Fruit fly (Drosophila melanogaster): Measurements from ENCODE around the gene Gbeta5.

The Gbeta5 gene

dm6 chrX:8143537-8143936 lies 8.5 kb downstream of the Gbeta5 start, which contains the start of gene CG17982 (continued):
- TF ChIP-seq CG16779 (tag; optimal IDR thresholded peaks at IDR 0.05) (no peak), CG6808 (GFP tag; optimal IDR thresholded peaks at IDR 0.05) (peak; percentile 85), CG8119 (GFP tag; IDR thresholded peaks at IDR 0.05) (peak; percentile 85), vri (GFP tag; optimal IDR thresholded peaks at IDR 0.05) (no peak), CG32006 (GFP tag; optimal IDR thresholded peaks at IDR 0.05) (peak; percentile 84), Sox14 (GFP tag; optimal IDR thresholded peaks at IDR 0.05) (peak; percentile 96), Smox (GFP tag; optimal IDR thresholded peaks at IDR 0.05) (no peak), achi (GFP tag; optimal IDR thresholded peaks at IDR 0.05) (peak; percentile 98)

dm6 chrX:8142067-8142462 lies 10.0 kb downstream of the Gbeta5 start, which contains the start of gene Smox:
Gene Smox (minus strand): TSS chrX:8142279.
- peak; percentile 18 for TF ChIP-seq Sox14 (GFP tag; optimal IDR thresholded peaks at IDR 0.05)
- TF ChIP-seq ss (GFP tag; optimal IDR thresholded peaks at IDR 0.05): no peak
- no peak for TF ChIP-seq acj6 (GFP tag; optimal IDR thresholded peaks at IDR 0.05)
- no peak for TF ChIP-seq CG6808 (GFP tag; optimal IDR thresholded peaks at IDR 0.05)
- TF ChIP-seq Lpt (GFP tag; optimal IDR thresholded peaks at IDR 0.05): no peak
- peak; percentile 50 for TF ChIP-seq Eip78C (GFP tag)

DNA sequence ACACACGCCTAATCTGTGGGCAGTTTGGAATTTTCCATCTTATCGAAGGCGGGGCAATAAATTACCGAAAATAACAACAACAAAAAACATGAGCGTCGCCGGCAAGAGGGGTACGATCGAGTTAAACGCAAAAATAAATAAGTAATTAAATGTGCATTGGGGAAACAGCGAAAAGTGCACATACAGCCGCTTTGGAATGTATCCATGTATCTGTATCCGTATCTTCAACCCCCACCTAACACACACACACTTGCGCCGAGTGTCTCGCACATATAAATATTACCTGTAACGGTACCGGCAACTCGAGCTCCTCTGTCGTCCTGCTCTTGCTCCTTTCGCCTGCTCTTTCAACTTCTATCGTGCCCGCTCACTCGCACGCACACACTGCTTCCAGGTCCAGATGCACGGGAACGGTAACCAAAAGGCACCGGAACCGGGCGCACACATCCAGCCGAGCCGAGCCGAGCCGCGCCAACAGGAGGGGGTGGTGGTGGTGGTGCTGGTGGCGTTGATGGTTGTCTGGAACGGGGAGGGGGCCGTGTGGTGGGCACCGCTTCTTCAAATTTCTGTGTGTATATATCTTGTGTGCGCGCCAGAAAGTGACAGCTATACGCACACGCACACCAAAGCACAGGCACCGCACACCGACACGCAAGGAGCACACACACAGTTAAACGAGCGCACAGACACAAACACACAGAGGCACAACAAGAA lies 10.6 kb downstream of the Gbeta5 start:
- TF ChIP-seq Ets21C (GFP tag; optimal IDR thresholded peaks at IDR 0.05) (no peak), CG10669 (GFP tag; optimal IDR thresholded peaks at IDR 0.05) (no peak), CG3919 (GFP tag; optimal IDR thresholded peaks at IDR 0.05) (peak; percentile 17), CG32006 (GFP tag; optimal IDR thresholded peaks at IDR 0.05) (peak; percentile 12), Sox102F (GFP tag; optimal IDR thresholded peaks at IDR 0.05) (no peak), CG11762 (GFP tag; optimal IDR thresholded peaks at IDR 0.05; ENCODE audit: insufficient read depth) (no peak), esn (GFP tag; optimal IDR thresholded peaks at IDR 0.05) (peak; percentile 47), eg (GFP tag; IDR thresholded peaks at IDR 0.05) (peak; percentile 57), Hr4 (GFP tag; optimal IDR thresholded peaks at IDR 0.05) (no peak), Blimp-1 (GFP tag; optimal IDR thresholded peaks at IDR 0.05) (no peak), Sox14 (GFP tag; optimal IDR thresholded peaks at IDR 0.05) (no peak), Eip78C (GFP tag) (peak; percentile 68), salr (GFP tag; optimal IDR thresholded peaks at IDR 0.05) (peak in 1 of 2 experiments; percentile 9), dac (GFP tag; optimal IDR thresholded peaks at IDR 0.05) (no peak), pdm3 (GFP tag; optimal IDR thresholded peaks at IDR 0.05) (peak; percentile 8), ss (GFP tag; optimal IDR thresholded peaks at IDR 0.05) (peak; percentile 52 to 70), svp (GFP tag) (peak; percentile 83), acj6 (GFP tag; optimal IDR thresholded peaks at IDR 0.05) (no peak), Eip93F (GFP tag; optimal IDR thresholded peaks at IDR 0.05) (peak; percentile 0), CG6276 (GFP tag; optimal IDR thresholded peaks at IDR 0.05) (no peak), fd59A (GFP tag; optimal IDR thresholded peaks at IDR 0.05) (no peak), achi (GFP tag; optimal IDR thresholded peaks at IDR 0.05) (no peak), CG7368 (GFP tag; optimal IDR thresholded peaks at IDR 0.05) (peak; percentile 19), Smox (GFP tag; optimal IDR thresholded peaks at IDR 0.05) (no peak), CG11294 (GFP tag; IDR thresholded peaks at IDR 0.05) (no peak), CG9139 (GFP tag; optimal IDR thresholded peaks at IDR 0.05) (no peak), CG11902 (GFP tag; optimal IDR thresholded peaks at IDR 0.05) (no peak), CG1621 (tag; optimal IDR thresholded peaks at IDR 0.05) (peak; percentile 85), CG15336 (GFP tag; IDR thresholded peaks at IDR 0.05) (no peak), CG31627 (GFP tag; optimal IDR thresholded peaks at IDR 0.05) (no peak), vri (GFP tag; optimal IDR thresholded peaks at IDR 0.05) (peak; percentile 54), OdsH (GFP tag; optimal IDR thresholded peaks at IDR 0.05) (no peak), CG6792 (GFP tag; optimal IDR thresholded peaks at IDR 0.05) (peak; percentile 20), CG10631 (GFP tag; optimal IDR thresholded peaks at IDR 0.05) (no peak), Eip75B (GFP tag; optimal IDR thresholded peaks at IDR 0.05) (peak; percentile 38), Hr38 (GFP tag; optimal IDR thresholded peaks at IDR 0.05) (no peak), CG8319 (GFP tag; optimal IDR thresholded peaks at IDR 0.05) (no peak), Ets96B (tag; optimal IDR thresholded peaks at IDR 0.05) (peak; percentile 28), Lpt (GFP tag; optimal IDR thresholded peaks at IDR 0.05) (no peak), dsx (GFP tag; optimal IDR thresholded peaks at IDR 0.05; ENCODE audit: poor library complexity, severe bottlenecking) (no peak), CG6854 (GFP tag; optimal IDR thresholded peaks at IDR 0.05) (peak; percentile 38), spab (GFP tag; optimal IDR thresholded peaks at IDR 0.05) (no peak)
